Fruit fly (Drosophila melanogaster): Measurements from ENCODE around the gene mRpL3.

- TF ChIP-seq psq (optimal IDR thresholded peaks at IDR 0.05) (no peak), usp (GFP tag; optimal IDR thresholded peaks at IDR 0.05) (no peak)
Observed at dm6 chrX:15745905-15746681, 15.0 kb upstream of the mRpL3 start, which contains the start of the genes CG8944 and CCT6.
